Worm (Caenorhabditis elegans) whole organism, L2 larva: Measurements from ENCODE around the gene F26F2.10.

Experiments used
- C34F6.9 ChIP-seq: fragments of 150-350 bp; optimal IDR thresholded peaks from 2 replicates; lab custom pipeline; 2014; ENCODE audit warnings: missing biosample characterization, missing genetic modification characterization
- R02D3.7 ChIP-seq: fragments of 150-350 bp; optimal IDR thresholded peaks from 2 replicates; lab custom pipeline; 2014; ENCODE audit warnings: missing biosample characterization, missing genetic modification characterization
- ZK546.5 ChIP-seq: sonication (generic microtip); optimal IDR thresholded peaks from 2 replicates; lab custom pipeline; 2017; ENCODE audit warnings: missing biosample characterization, missing genetic modification characterization
- aly-2 ChIP-seq: fragments of 150-350 bp; optimal IDR thresholded peaks from 2 replicates; lab custom pipeline; 2014; ENCODE audit warnings: missing biosample characterization, missing genetic modification characterization
- ama-1 ChIP-seq: fragments of 150-350 bp; optimal IDR thresholded peaks from 2 replicates; lab custom pipeline; 2018; ENCODE audit warnings: inconsistent platforms
- blmp-1 ChIP-seq: sonication (generic microtip); optimal IDR thresholded peaks from 2 replicates; lab custom pipeline; 2017; ENCODE audit warnings: missing genetic modification characterization, mild to moderate bottlenecking, missing compliant biosample characterization, antibody characterized with exemption, moderate library complexity; ENCODE audit not compliant: insufficient read depth
- ceh-16 ChIP-seq: fragments of 150-350 bp; optimal IDR thresholded peaks from 2 replicates; lab custom pipeline; 2014; ENCODE audit warnings: missing biosample characterization, missing genetic modification characterization
- ceh-82 ChIP-seq: fragments of 150-350 bp; optimal IDR thresholded peaks from 2 replicates; lab custom pipeline; 2014; ENCODE audit warnings: missing biosample characterization, missing genetic modification characterization
- crh-2 ChIP-seq: sonication (generic microtip); optimal IDR thresholded peaks from 2 replicates; lab custom pipeline; 2017; ENCODE audit warnings: missing biosample characterization, missing genetic modification characterization
- egl-27 ChIP-seq: sonication (generic microtip); optimal IDR thresholded peaks from 3 replicates; lab custom pipeline; 2017; ENCODE audit warnings: missing biosample characterization, missing genetic modification reagents, missing genetic modification characterization
- elt-3 ChIP-seq: sonication (generic microtip); optimal IDR thresholded peaks from 2 replicates; lab custom pipeline; 2017; ENCODE audit warnings: missing biosample characterization, missing genetic modification characterization
- fos-1 ChIP-seq: fragments of 150-350 bp; optimal IDR thresholded peaks from 2 replicates; lab custom pipeline; 2014; ENCODE audit warnings: missing biosample characterization, missing genetic modification characterization
- gmeb-1 ChIP-seq: fragments of 150-350 bp; optimal IDR thresholded peaks from 2 replicates; lab custom pipeline; 2014; ENCODE audit warnings: missing biosample characterization, missing genetic modification characterization
- lin-11 ChIP-seq: fragments of 150-350 bp; sonication (generic microtip); optimal IDR thresholded peaks from 2 replicates; lab custom pipeline; 2014; ENCODE audit warnings: missing biosample characterization, missing genetic modification characterization, inconsistent platforms, mixed read lengths
- lin-13 ChIP-seq: fragments of 150-350 bp; optimal IDR thresholded peaks from 2 replicates; lab custom pipeline; 2014; ENCODE audit warnings: missing biosample characterization, missing genetic modification reagents, missing genetic modification characterization
- lin-39 ChIP-seq: fragments of 150-350 bp; optimal IDR thresholded peaks from 2 replicates; lab custom pipeline; 2014; ENCODE audit warnings: missing biosample characterization, missing genetic modification reagents, missing genetic modification characterization
- lsy-2 ChIP-seq, 2 experiments: fragments of 150-350 bp in 1 of 2; sonication (generic microtip) in 1 of 2; optimal IDR thresholded peaks; 2 replicates each; lab custom pipeline; 2014 to 2017; ENCODE audit warnings: missing biosample characterization in 2 of 2, missing genetic modification characterization in 2 of 2
- mbf-1 ChIP-seq: sonication (generic microtip); optimal IDR thresholded peaks from 2 replicates; lab custom pipeline; 2017; ENCODE audit warnings: missing biosample characterization, missing genetic modification characterization
- mdl-1 ChIP-seq, 2 experiments: fragments of 150-350 bp in 1 of 2; sonication (generic microtip) in 1 of 2; optimal IDR thresholded peaks; 2 replicates each; lab custom pipeline; 2017; ENCODE audit warnings: missing biosample characterization in 2 of 2, missing genetic modification characterization in 2 of 2
- nhr-10 ChIP-seq: sonication (generic microtip); optimal IDR thresholded peaks from 2 replicates; lab custom pipeline; 2017; ENCODE audit warnings: missing biosample characterization, missing genetic modification characterization
- nhr-12 ChIP-seq: fragments of 150-350 bp; optimal IDR thresholded peaks from 2 replicates; lab custom pipeline; 2014; ENCODE audit warnings: missing biosample characterization, missing genetic modification characterization
- nhr-129 ChIP-seq: fragments of 150-350 bp; optimal IDR thresholded peaks from 2 replicates; lab custom pipeline; 2014; ENCODE audit warnings: missing biosample characterization, missing genetic modification characterization
- nhr-23 ChIP-seq: fragments of 150-350 bp; optimal IDR thresholded peaks from 2 replicates; lab custom pipeline; 2014; ENCODE audit warnings: missing biosample characterization, missing genetic modification reagents, missing genetic modification characterization
- nhr-237 ChIP-seq: fragments of 150-350 bp; optimal IDR thresholded peaks from 2 replicates; lab custom pipeline; 2014; ENCODE audit warnings: missing biosample characterization, missing genetic modification characterization
- nhr-25 ChIP-seq: fragments of 150-350 bp; sonication (generic microtip); optimal IDR thresholded peaks from 3 replicates; lab custom pipeline; 2014; ENCODE audit warnings: missing biosample characterization, missing genetic modification characterization
- peb-1 ChIP-seq: fragments of 150-350 bp; optimal IDR thresholded peaks from 2 replicates; lab custom pipeline; 2014; ENCODE audit warnings: missing biosample characterization, missing genetic modification characterization
- sem-4 ChIP-seq: fragments of 150-350 bp; optimal IDR thresholded peaks from 2 replicates; lab custom pipeline; 2014; ENCODE audit warnings: missing biosample characterization, missing genetic modification reagents, missing genetic modification characterization
- sma-9 ChIP-seq, 2 experiments: fragments of 150-350 bp in 1 of 2; sonication (generic microtip) in 1 of 2; optimal IDR thresholded peaks; 2 replicates each; lab custom pipeline; 2014 to 2016; ENCODE audit warnings: missing genetic modification characterization in 2 of 2, mild to moderate bottlenecking in 1 of 2, missing biosample characterization in 1 of 2, missing compliant biosample characterization in 1 of 2, missing genetic modification reagents in 1 of 2, moderate library complexity in 1 of 2
- unc-55 ChIP-seq: fragments of 150-350 bp; sonication (generic microtip); optimal IDR thresholded peaks from 3 replicates; lab custom pipeline; 2014; ENCODE audit warnings: missing biosample characterization, missing genetic modification reagents, missing genetic modification characterization
- unc-62 ChIP-seq: fragments of 150-350 bp; optimal IDR thresholded peaks from 2 replicates; lab custom pipeline; 2014; ENCODE audit warnings: missing biosample characterization, missing genetic modification reagents, missing genetic modification characterization
- zag-1 ChIP-seq: fragments of 150-350 bp; optimal IDR thresholded peaks from 2 replicates; lab custom pipeline; 2014; ENCODE audit warnings: missing biosample characterization, missing genetic modification characterization
- ztf-1 ChIP-seq: fragments of 200-800 bp; sonication (Bioruptor generic); conservative IDR thresholded peaks from 2 replicates; pipeline ENCODE4 v1.3.6; 2022; ENCODE audit warnings: missing genetic modification characterization, missing compliant biosample characterization
- ztf-11 ChIP-seq: sonication (generic microtip); optimal IDR thresholded peaks from 2 replicates; lab custom pipeline; 2017; ENCODE audit warnings: missing biosample characterization, missing genetic modification characterization

Gene F26F2.10

DNA sequence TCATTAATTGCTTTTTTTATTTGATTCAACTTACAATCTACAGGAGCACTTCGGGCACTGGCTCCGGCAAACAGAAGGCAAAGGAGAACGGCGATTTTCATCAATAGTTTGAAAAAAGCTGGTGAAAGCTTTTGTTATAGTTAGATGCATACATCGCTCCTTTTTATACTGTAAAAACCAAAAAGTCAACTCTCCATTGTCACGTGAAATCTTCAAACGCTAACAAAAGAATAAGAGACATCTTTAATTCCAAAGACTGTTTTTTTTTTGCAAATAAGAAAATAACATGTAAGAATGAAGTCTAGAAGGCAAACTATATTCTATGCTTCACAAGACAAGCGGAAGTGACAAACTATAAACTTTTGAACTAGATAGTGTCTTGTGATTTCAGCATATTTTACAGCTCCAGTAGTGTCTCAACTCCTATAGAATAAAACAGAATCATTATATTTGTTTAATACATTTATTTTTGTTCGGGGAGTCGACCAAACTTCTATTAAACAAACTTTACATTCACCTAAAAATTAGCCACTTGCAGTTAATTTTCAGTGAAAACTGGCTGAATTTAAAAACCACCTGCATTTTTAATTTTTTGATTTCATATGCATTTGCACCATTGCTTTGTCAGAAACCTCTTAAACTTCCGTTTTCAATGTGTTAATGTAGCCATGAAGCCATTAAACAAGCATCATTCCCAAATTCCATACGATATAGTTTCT lies 31.6 kb upstream of the F26F2.10 start, which contains the start of the genes F46B3.9 and srz-18:
Gene F46B3.9, minus strand, starts transcription at position 101 of the 719 bp plus-strand sequence.
Gene srz-18, plus strand, starts transcription at position 669 of the 719 bp plus-strand sequence.
- TF ChIP-seq elt-3 (no peak), crh-2 (no peak), nhr-25 (no peak), lin-39 (tag; lab: Kevin White, UChicago) (no peak), fos-1 (no peak), blmp-1 (tag; lab: Kevin White, UChicago) (no peak), mbf-1 (tag; lab: Kevin White, UChicago) (no peak), aly-2 (tag; lab: Kevin White, UChicago) (no peak), sma-9 (GFP tag; optimal IDR thresholded peaks at IDR 0.05; lab: Kevin White, UChicago) (no peak), sma-9 (tag; optimal IDR thresholded peaks at IDR 0.05; lab: Kevin White, UChicago) (no peak), nhr-12 (tag; lab: Kevin White, UChicago) (no peak), ztf-11 (no peak), sem-4 (no peak), unc-62 (GFP tag; lab: Kevin White, UChicago) (no peak)

- TF ChIP-seq mdl-1 (tag; optimal IDR thresholded peaks at IDR 0.05; lab: Kevin White, UChicago) (no peak), ZK546.5 (tag; lab: Kevin White, UChicago) (no peak)
Observed at ce11 chrV:20625260-20625659, 30.6 kb upstream of the F26F2.10 start.

DNA sequence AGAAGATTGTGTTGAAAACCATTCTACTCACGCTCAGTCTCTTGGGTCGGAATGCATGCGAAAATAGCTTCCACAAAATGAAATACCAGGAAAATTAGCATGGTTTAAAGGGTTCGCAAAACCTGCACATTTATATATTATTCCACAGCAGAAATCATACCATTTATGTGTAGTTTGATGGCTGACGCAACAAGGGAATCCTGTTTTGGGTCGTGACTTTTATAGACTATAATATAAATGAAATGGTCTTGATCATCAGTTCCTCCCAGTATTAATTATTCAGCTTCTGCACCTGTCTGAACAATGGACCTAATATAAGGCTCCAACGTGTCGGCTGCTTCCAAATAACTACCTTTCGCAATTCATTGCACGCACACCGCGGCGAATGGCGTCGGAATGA lies 28.4 kb upstream of the F26F2.10 start, which contains the start of gene F46B3.8:
Gene F46B3.8, minus strand, starts transcription at position 101 of the 400 bp plus-strand sequence.
- no peak for TF ChIP-seq nhr-237 (tag; lab: Kevin White, UChicago)
- no peak for TF ChIP-seq lin-39 (tag; lab: Kevin White, UChicago)
- TF ChIP-seq lsy-2 (tag; optimal IDR thresholded peaks at IDR 0.05; lab: Kevin White, UChicago), result no peak
- no peak for TF ChIP-seq ceh-16 (tag; lab: Kevin White, UChicago)
- no peak for TF ChIP-seq lin-13 (GFP tag; lab: Kevin White, UChicago)
- TF ChIP-seq ama-1 (lab: Kevin White, UChicago), result no peak
- no peak for TF ChIP-seq lin-11 (tag; lab: Kevin White, UChicago)
- no peak for TF ChIP-seq C34F6.9 (tag; lab: Kevin White, UChicago)
- TF ChIP-seq blmp-1 (tag; lab: Kevin White, UChicago), result no peak
- no peak for TF ChIP-seq gmeb-1

DNA sequence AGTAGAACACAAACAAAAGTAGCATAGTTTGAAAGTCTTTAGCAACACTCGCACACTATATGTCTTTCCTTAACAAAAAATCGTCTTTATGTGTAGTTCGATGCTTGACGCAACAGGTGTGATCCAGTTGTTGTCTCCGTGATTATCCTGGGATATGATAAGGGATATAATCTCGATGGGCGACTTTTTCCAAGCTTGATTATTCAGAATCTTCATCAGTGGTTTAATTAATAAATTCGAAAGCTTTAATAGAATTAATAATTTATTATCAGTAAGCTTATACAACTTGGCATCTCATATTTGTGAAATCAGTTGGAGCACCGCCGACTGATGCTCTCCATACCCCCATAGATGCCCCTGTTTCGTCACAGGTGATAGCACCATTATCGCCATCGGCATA lies 24.0 kb upstream of the F26F2.10 start, which contains the start of gene F46B3.7:
Gene F46B3.7, minus strand, starts transcription at position 101 of the 400 bp plus-strand sequence.
- TF ChIP-seq nhr-12 (tag; lab: Kevin White, UChicago), result no peak
- no peak for TF ChIP-seq mdl-1 (tag; optimal IDR thresholded peaks at IDR 0.05; lab: Kevin White, UChicago)
- TF ChIP-seq ztf-11, result no peak
- no peak for TF ChIP-seq sma-9 (GFP tag; optimal IDR thresholded peaks at IDR 0.05; lab: Kevin White, UChicago)
- no peak for TF ChIP-seq sma-9 (tag; optimal IDR thresholded peaks at IDR 0.05; lab: Kevin White, UChicago)
- no peak for TF ChIP-seq R02D3.7 (tag; lab: Kevin White, UChicago)
- TF ChIP-seq unc-62 (GFP tag; lab: Kevin White, UChicago), result no peak
- no peak for TF ChIP-seq lin-11 (tag; lab: Kevin White, UChicago)

DNA sequence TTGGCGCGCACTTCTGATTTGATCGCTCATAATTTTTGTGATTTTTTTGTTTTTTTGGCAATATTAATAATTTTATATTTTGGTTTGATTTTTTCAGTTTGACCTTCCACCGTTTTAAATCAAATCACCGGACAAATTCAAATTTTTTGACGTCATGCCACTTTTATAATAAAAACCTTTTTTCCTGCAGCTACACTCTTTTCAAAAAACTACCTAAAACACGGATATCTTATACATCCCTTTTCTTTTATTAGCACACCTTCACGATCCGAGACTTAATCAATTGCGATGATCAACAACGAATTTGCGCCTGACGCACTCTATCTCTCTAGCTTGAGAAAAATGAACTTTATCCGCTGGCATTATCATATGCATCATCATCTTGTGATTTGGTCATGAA lies 14.8 kb upstream of the F26F2.10 start, which contains the start of gene grd-2:
Gene grd-2, plus strand, starts transcription at position 301 of the 400 bp plus-strand sequence.
- no peak for TF ChIP-seq elt-3
- TF ChIP-seq C34F6.9 (tag; lab: Kevin White, UChicago), result no peak
- TF ChIP-seq ceh-82 (tag; lab: Kevin White, UChicago), result no peak
- no peak for TF ChIP-seq mdl-1 (tag; optimal IDR thresholded peaks at IDR 0.05; lab: Kevin White, UChicago)
- no peak for TF ChIP-seq egl-27 (tag; lab: Kevin White, UChicago)
- TF ChIP-seq nhr-129 (tag; lab: Kevin White, UChicago), result no peak
- no peak for TF ChIP-seq nhr-23 (tag; lab: Kevin White, UChicago)
- no peak for TF ChIP-seq lin-11 (tag; lab: Kevin White, UChicago)
- no peak for TF ChIP-seq peb-1 (tag; lab: Kevin White, UChicago)
- TF ChIP-seq lsy-2 (tag; optimal IDR thresholded peaks at IDR 0.05; lab: Kevin White, UChicago), result no peak
- TF ChIP-seq unc-55 (GFP tag; lab: Kevin White, UChicago), result no peak
- no peak for TF ChIP-seq nhr-10 (tag; lab: Kevin White, UChicago)
- no peak for TF ChIP-seq lin-39 (tag; lab: Kevin White, UChicago)
- TF ChIP-seq unc-62 (GFP tag; lab: Kevin White, UChicago), result no peak
- no peak for TF ChIP-seq ztf-1
- TF ChIP-seq zag-1 (tag; lab: Kevin White, UChicago), result no peak
